Worm (Caenorhabditis elegans): ENCODE results near the gene K02F3.2.

K02F3.2 gene

DNA sequence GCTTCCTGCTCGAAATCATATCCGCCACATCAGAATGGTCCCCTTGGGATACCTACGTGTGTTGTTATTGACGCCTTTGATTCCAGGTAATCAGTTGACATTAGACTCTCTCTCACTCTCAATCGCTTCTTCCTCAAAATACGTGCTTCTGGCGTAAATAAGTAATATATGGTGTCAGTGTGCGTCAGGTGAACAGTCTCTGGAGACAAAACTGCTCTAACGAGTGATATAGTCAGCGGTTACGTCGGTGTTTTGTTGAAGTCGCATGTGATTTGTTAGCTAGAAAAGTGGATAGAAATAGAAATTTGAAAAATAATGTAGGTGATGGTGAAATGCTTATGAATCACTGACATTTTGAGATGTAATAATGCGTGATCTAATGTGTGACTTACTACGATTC is 43.6 kb upstream of the K02F3.2 start:
- TF ChIP-seq zip-2 (tag; optimal IDR thresholded peaks at IDR 0.05), result no peak
- no peak for TF ChIP-seq ctbp-1 (GFP tag; IDR thresholded peaks at IDR 0.05)
- TF ChIP-seq mxl-2 (GFP tag; conservative IDR thresholded peaks at IDR 0.05), result no peak
- TF ChIP-seq spr-1 (tag; optimal IDR thresholded peaks at IDR 0.05), result no peak
- no peak for TF ChIP-seq cey-2 (tag; optimal IDR thresholded peaks at IDR 0.05; ENCODE audit: borderline replicate concordance, insufficient read depth)
- no peak for TF ChIP-seq unc-62 (GFP tag; optimal IDR thresholded peaks at IDR 0.05 in 1 of 2)
- no peak for TF ChIP-seq unc-62 (tag; optimal IDR thresholded peaks at IDR 0.05)
- no peak for TF ChIP-seq zip-11 (GFP tag; IDR thresholded peaks at IDR 0.05)
- TF ChIP-seq set-16 (GFP tag; IDR thresholded peaks at IDR 0.05), result no peak
- TF ChIP-seq nhr-77 (tag; optimal IDR thresholded peaks at IDR 0.05), result no peak
- TF ChIP-seq php-3 (GFP tag; IDR thresholded peaks at IDR 0.05), result no peak
- TF ChIP-seq pha-4 (GFP tag; IDR thresholded peaks at IDR 0.05), result no peak
- TF ChIP-seq pha-4 (tag; optimal IDR thresholded peaks at IDR 0.05), result no peak
- TF ChIP-seq Y5F2A.4 (GFP tag; optimal IDR thresholded peaks at IDR 0.05), result no peak
- no peak for TF ChIP-seq ZK337.2 (GFP tag; IDR thresholded peaks at IDR 0.05)
- TF ChIP-seq saeg-2 (GFP tag; IDR thresholded peaks at IDR 0.05), result no peak
- no peak for TF ChIP-seq hlh-30 (tag; optimal IDR thresholded peaks at IDR 0.05; ENCODE audit: insufficient read depth)
- TF ChIP-seq nhr-237 (tag; optimal IDR thresholded peaks at IDR 0.05), result no peak
- no peak for TF ChIP-seq mdl-1 (tag; optimal IDR thresholded peaks at IDR 0.05)
- no peak for TF ChIP-seq lir-3 (tag; optimal IDR thresholded peaks at IDR 0.05)

ce11 chrIII:811544-811943 is 34.1 kb upstream of the K02F3.2 start, which contains the start of gene daf-7:
daf-7 (plus strand) TSS chrIII:811844.
- TF ChIP-seq Y5F2A.4 (GFP tag; optimal IDR thresholded peaks at IDR 0.05) (no peak), aha-1 (tag) (peak; percentile 65)

- TF ChIP-seq rbr-2 (tag; optimal IDR thresholded peaks at IDR 0.05) (no peak), zip-11 (GFP tag; IDR thresholded peaks at IDR 0.05) (no peak), daf-16 (GFP tag; optimal IDR thresholded peaks at IDR 0.05) (no peak), daf-16 (tag; optimal IDR thresholded peaks at IDR 0.05) (no peak), nhr-6 (tag; optimal IDR thresholded peaks at IDR 0.05) (no peak), ceh-20 (GFP tag; IDR thresholded peaks at IDR 0.05) (no peak), nhr-77 (tag; optimal IDR thresholded peaks at IDR 0.05) (no peak), zag-1 (tag; optimal IDR thresholded peaks at IDR 0.05) (no peak), dmd-6 (GFP tag; IDR thresholded peaks at IDR 0.05) (no peak), mdl-1 (tag; optimal IDR thresholded peaks at IDR 0.05) (no peak), dmd-9 (GFP tag; IDR thresholded peaks at IDR 0.05) (no peak), daf-19 (GFP tag; conservative IDR thresholded peaks at IDR 0.05) (no peak), D1046.2 (GFP tag; IDR thresholded peaks at IDR 0.05) (no peak), zfp-2 (tag; optimal IDR thresholded peaks at IDR 0.05) (no peak)
Observed at ce11 chrIII:815845-816244, 29.8 kb upstream of the K02F3.2 start, which contains the start of gene dac-1. dac-1 (plus strand) TSS chrIII:816145.

DNA sequence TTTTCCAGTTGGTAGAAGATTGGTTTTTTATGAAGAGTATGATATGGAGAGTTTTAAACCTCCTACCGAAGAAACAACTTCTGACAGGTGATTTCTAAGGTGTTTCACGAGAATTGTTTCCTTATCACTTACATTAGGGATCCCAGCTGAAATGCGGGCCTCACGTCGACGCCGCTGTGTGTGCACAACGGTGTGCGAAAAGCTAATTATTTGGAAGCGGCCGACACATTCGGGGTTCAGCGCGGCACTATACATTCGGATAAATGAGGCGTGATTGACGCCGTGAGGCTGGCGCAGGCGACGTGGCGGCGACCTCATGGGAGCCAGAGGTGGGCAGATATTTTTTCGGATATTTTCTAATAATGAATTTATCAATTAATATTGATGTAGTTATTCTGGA is 26.3 kb upstream of the K02F3.2 start:
- TF ChIP-seq dmd-8 (GFP tag; IDR thresholded peaks at IDR 0.05) (no peak), nhr-42 (GFP tag; IDR thresholded peaks at IDR 0.05) (0 out of 2 replicates have a peak, but pooled peaks have one; percentile 10), set-16 (GFP tag; IDR thresholded peaks at IDR 0.05) (peak; percentile 36; the same call in 1 of the 2 replicates)

DNA sequence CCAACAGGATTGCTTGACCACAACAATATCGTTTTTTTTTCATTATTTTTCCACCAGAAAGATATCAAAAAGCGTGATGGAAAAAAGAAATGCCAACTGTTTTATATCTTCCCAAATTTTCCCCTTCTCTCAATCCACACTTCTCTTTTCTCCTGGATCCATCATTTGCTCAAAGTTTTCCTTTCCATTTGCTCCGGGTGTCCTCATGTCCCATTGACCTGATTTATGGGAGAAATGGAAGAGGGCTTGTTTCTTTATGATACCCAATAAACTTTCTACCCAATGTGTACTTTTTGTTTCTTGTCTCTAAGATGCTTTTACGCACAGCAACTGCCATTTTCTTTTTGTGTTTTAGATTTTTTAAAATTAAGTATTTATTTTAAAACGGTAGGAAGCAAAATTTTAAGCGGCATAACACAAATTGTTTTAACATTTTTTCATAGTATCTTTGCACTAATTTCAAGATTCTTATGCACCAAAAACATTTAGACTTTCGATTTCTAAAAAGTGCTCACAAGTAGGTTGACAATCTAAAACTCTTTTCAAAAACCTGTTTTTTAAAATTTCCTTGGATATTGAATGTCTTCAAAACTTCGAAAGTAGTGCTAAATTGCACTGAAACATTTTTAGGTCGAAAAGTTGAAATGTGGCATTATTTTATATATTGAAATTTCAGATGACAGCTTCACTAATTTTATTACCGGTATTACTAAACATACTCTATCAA is 22.9 kb upstream of the K02F3.2 start, which contains the start of gene clec-149:
clec-149 (plus strand) TSS at position 677 of the 727 bp plus-strand sequence.
- TF ChIP-seq nhr-11 (tag; optimal IDR thresholded peaks at IDR 0.05) (peak; percentile 10), F37D6.2 (tag; optimal IDR thresholded peaks at IDR 0.05) (no peak)
